Fruit fly (Drosophila melanogaster) whole organism, embryonic: Measurements from ENCODE around the gene CG7362.

Experiments used
- CG10366 ChIP-seq: fragments of 200-800 bp; sonication (Bioruptor generic); IDR thresholded peaks from 2 replicates; pipeline ENCODE4 v1.3.6; 2022; ENCODE audit warnings: missing biosample characterization, missing genetic modification characterization
- CG10543 ChIP-seq: fragments of 200-800 bp; sonication (Bioruptor generic); optimal IDR thresholded peaks from 3 replicates; lab custom pipeline; 2017; ENCODE audit warnings: missing biosample characterization, mild to moderate bottlenecking, missing genetic modification characterization, moderate library complexity
- CG10654 ChIP-seq: fragments of 200-800 bp; sonication (Bioruptor generic); optimal IDR thresholded peaks from 2 replicates; lab custom pipeline; 2016; ENCODE audit warnings: missing biosample characterization, missing genetic modification characterization
- CG12236 ChIP-seq: fragments of 200-800 bp; sonication (Bioruptor generic); optimal IDR thresholded peaks from 2 replicates; lab custom pipeline; 2016; ENCODE audit warnings: missing biosample characterization, missing genetic modification characterization
- CG1529 ChIP-seq: fragments of 200-800 bp; sonication (Bioruptor generic); optimal IDR thresholded peaks from 3 replicates; lab custom pipeline; 2018; ENCODE audit warnings: missing biosample characterization, missing genetic modification characterization
- CG15514 ChIP-seq: fragments of 200-800 bp; sonication (Bioruptor generic); optimal IDR thresholded peaks from 3 replicates; lab custom pipeline; 2017; ENCODE audit warnings: missing biosample characterization, missing genetic modification characterization, mild to moderate bottlenecking, moderate library complexity, missing genetic modification reagents
- CG1602 ChIP-seq: fragments of 200-800 bp; sonication (Bioruptor generic); optimal IDR thresholded peaks from 3 replicates; lab custom pipeline; 2016; ENCODE audit warnings: missing biosample characterization, missing genetic modification characterization
- CG1647 ChIP-seq: fragments of 200-800 bp; sonication (Bioruptor generic); optimal IDR thresholded peaks from 3 replicates; lab custom pipeline; 2016; ENCODE audit warnings: missing biosample characterization, missing genetic modification characterization
- CG17359 ChIP-seq: fragments of 200-800 bp; sonication (Bioruptor generic); optimal IDR thresholded peaks from 3 replicates; lab custom pipeline; 2018; ENCODE audit warnings: missing biosample characterization, mild to moderate bottlenecking, missing genetic modification characterization, moderate library complexity
- CG17361 ChIP-seq: fragments of 200-800 bp; sonication (Bioruptor generic); IDR thresholded peaks from 3 replicates; pipeline ENCODE4 v1.3.6; 2022; ENCODE audit warnings: missing biosample characterization, missing genetic modification characterization
- CG1832 ChIP-seq: fragments of 200-800 bp; sonication (Bioruptor generic); optimal IDR thresholded peaks from 2 replicates; lab custom pipeline; 2017; ENCODE audit warnings: missing biosample characterization, mild to moderate bottlenecking, missing genetic modification characterization, inconsistent platforms
- CG32772 ChIP-seq: fragments of 200-800 bp; sonication (Bioruptor generic); IDR thresholded peaks from 2 replicates; pipeline ENCODE4 v1.3.6; 2022; ENCODE audit warnings: missing biosample characterization, missing genetic modification characterization
- CG43689 ChIP-seq: fragments of 200-800 bp; sonication (Bioruptor generic); IDR thresholded peaks from 2 replicates; pipeline ENCODE4 v1.3.6; 2022; ENCODE audit warnings: missing biosample characterization, missing genetic modification characterization
- CG6272 ChIP-seq: fragments of 200-800 bp; sonication (Bioruptor generic); IDR thresholded peaks from 2 replicates; pipeline ENCODE4 v1.3.6; 2022; ENCODE audit warnings: missing biosample characterization, missing genetic modification characterization
- CG7372 ChIP-seq: fragments of 200-800 bp; sonication (Bioruptor generic); IDR thresholded peaks from 2 replicates; pipeline ENCODE4 v1.3.6; 2022; ENCODE audit warnings: missing biosample characterization, missing genetic modification characterization
- CG7786 ChIP-seq: fragments of 200-800 bp; sonication (Bioruptor generic); optimal IDR thresholded peaks from 2 replicates; lab custom pipeline; 2016; ENCODE audit warnings: missing biosample characterization, missing genetic modification characterization
- CG7987 ChIP-seq: fragments of 200-800 bp; sonication (Bioruptor generic); optimal IDR thresholded peaks from 2 replicates; lab custom pipeline; 2018; ENCODE audit warnings: missing biosample characterization, mild to moderate bottlenecking, missing genetic modification characterization, moderate library complexity
- CG8388 ChIP-seq: fragments of 200-800 bp; sonication (Bioruptor generic); optimal IDR thresholded peaks from 2 replicates; lab custom pipeline; 2019; ENCODE audit warnings: missing biosample characterization, mild to moderate bottlenecking, missing genetic modification characterization, moderate library complexity
- CG8924 ChIP-seq: fragments of 200-800 bp; optimal IDR thresholded peaks from 3 replicates; lab custom pipeline; 2019; ENCODE audit warnings: missing biosample characterization, mild to moderate bottlenecking, missing genetic modification characterization, moderate library complexity
- CG9817 ChIP-seq: fragments of 200-800 bp; sonication (Bioruptor generic); optimal IDR thresholded peaks from 2 replicates; lab custom pipeline; 2018; ENCODE audit warnings: missing biosample characterization, mild to moderate bottlenecking, missing genetic modification characterization, moderate library complexity
- CrebB ChIP-seq: fragments of 200-800 bp; sonication (Bioruptor generic); optimal IDR thresholded peaks from 3 replicates; lab custom pipeline; 2018; ENCODE audit warnings: missing biosample characterization, mild to moderate bottlenecking, missing genetic modification characterization
- Gug ChIP-seq: fragments of 200-800 bp; sonication (Bioruptor generic); IDR thresholded peaks from 4 replicates; pipeline ENCODE4 v1.3.6; 2022; ENCODE audit warnings: missing biosample characterization, missing genetic modification characterization
- HLHmδ ChIP-seq: fragments of 200-800 bp; sonication (Bioruptor generic); optimal IDR thresholded peaks from 2 replicates; lab custom pipeline; 2018; ENCODE audit warnings: missing biosample characterization, mild to moderate bottlenecking, missing genetic modification characterization, moderate library complexity
- Hmx ChIP-seq: fragments of 200-800 bp; sonication (Bioruptor generic); optimal IDR thresholded peaks from 2 replicates; lab custom pipeline; 2016; ENCODE audit warnings: missing biosample characterization, missing genetic modification characterization
- Hr78 ChIP-seq, 2 experiments: fragments of 200-800 bp in 1 of 2; fragments of >200 bp in 1 of 2; sonication (Bioruptor generic) in 1 of 2; optimal IDR thresholded peaks; 2 replicates each; lab custom pipeline; 2017 to 2019; ENCODE audit warnings: missing biosample characterization in 2 of 2, missing genetic modification characterization in 2 of 2, mild to moderate bottlenecking in 1 of 2, moderate library complexity in 1 of 2
- Jarid2 ChIP-seq: fragments of 200-800 bp; sonication (Bioruptor generic); optimal IDR thresholded peaks from 3 replicates; lab custom pipeline; 2017; ENCODE audit warnings: mild to moderate bottlenecking, missing biosample characterization, missing genetic modification reagents, missing genetic modification characterization
- Myb ChIP-seq: fragments of 200-800 bp; sonication (Bioruptor generic); optimal IDR thresholded peaks from 2 replicates; lab custom pipeline; 2016; ENCODE audit warnings: missing biosample characterization, missing genetic modification characterization
- NC2α ChIP-seq: fragments of 200-800 bp; sonication (Bioruptor generic); optimal IDR thresholded peaks from 2 replicates; lab custom pipeline; 2016; ENCODE audit warnings: missing biosample characterization, missing genetic modification characterization
- Ravus ChIP-seq: fragments of 200-800 bp; sonication (Bioruptor generic); IDR thresholded peaks from 2 replicates; pipeline ENCODE4 v1.3.6; 2022; ENCODE audit warnings: missing biosample characterization, missing genetic modification characterization
- Trl ChIP-seq, 3 experiments: fragments of >200 bp in 2 of 3; fragments of 200-800 bp in 1 of 3; sonication (Bioruptor generic) in 1 of 3; optimal IDR thresholded peaks; 2 replicates in 1 of 3; 3 replicates in 2 of 3; lab custom pipeline; 2016 to 2017; ENCODE audit warnings: missing biosample characterization in 1 of 3, missing genetic modification characterization in 1 of 3
- ase ChIP-seq: fragments of 200-800 bp; sonication (Bioruptor generic); IDR thresholded peaks from 3 replicates; pipeline ENCODE4 v1.3.6; 2022; ENCODE audit warnings: missing biosample characterization, missing genetic modification characterization
- bigmax ChIP-seq: fragments of 200-800 bp; sonication (Bioruptor generic); optimal IDR thresholded peaks from 2 replicates; lab custom pipeline; 2018; ENCODE audit warnings: missing biosample characterization, mild to moderate bottlenecking, missing genetic modification characterization
- cato ChIP-seq: fragments of 200-800 bp; sonication (Bioruptor generic); optimal IDR thresholded peaks from 2 replicates; lab custom pipeline; 2016; ENCODE audit warnings: missing biosample characterization, missing genetic modification characterization, borderline replicate concordance
- corto ChIP-seq: fragments of 200-800 bp; sonication (Bioruptor generic); optimal IDR thresholded peaks from 2 replicates; lab custom pipeline; 2016; ENCODE audit warnings: missing biosample characterization, mild to moderate bottlenecking, missing genetic modification characterization, moderate library complexity
- crc ChIP-seq: fragments of 200-800 bp; sonication (Bioruptor generic); optimal IDR thresholded peaks from 2 replicates; lab custom pipeline; 2016; ENCODE audit warnings: missing biosample characterization, missing genetic modification characterization
- dm ChIP-seq: fragments of 200-800 bp; sonication (Bioruptor generic); optimal IDR thresholded peaks from 3 replicates; lab custom pipeline; 2016; ENCODE audit warnings: missing biosample characterization, missing genetic modification characterization
- dpn ChIP-seq, 2 experiments: fragments of 200-800 bp; sonication (Bioruptor generic); optimal IDR thresholded peaks; 3 replicates each; lab custom pipeline; 2016; ENCODE audit warnings: missing biosample characterization in 2 of 2, missing genetic modification characterization in 2 of 2
- esg ChIP-seq: fragments of 200-800 bp; sonication (Bioruptor generic); conservative IDR thresholded peaks from 2 replicates; pipeline ENCODE4 v1.3.6; 2022; ENCODE audit warnings: missing biosample characterization, missing genetic modification characterization
- grau ChIP-seq: fragments of 200-800 bp; optimal IDR thresholded peaks from 3 replicates; lab custom pipeline; 2019; ENCODE audit warnings: missing biosample characterization, mild to moderate bottlenecking, missing genetic modification characterization, moderate library complexity
- ind ChIP-seq: fragments of 200-800 bp; sonication (Bioruptor generic); optimal IDR thresholded peaks from 3 replicates; lab custom pipeline; 2016; ENCODE audit warnings: missing biosample characterization, missing genetic modification characterization
- kah ChIP-seq: fragments of 200-800 bp; sonication (Bioruptor generic); optimal IDR thresholded peaks from 2 replicates; lab custom pipeline; 2018; ENCODE audit warnings: missing biosample characterization, mild to moderate bottlenecking, missing genetic modification characterization
- ken ChIP-seq: fragments of 200-800 bp; sonication (Bioruptor generic); IDR thresholded peaks from 3 replicates; pipeline ENCODE4 v1.3.6; 2022; ENCODE audit warnings: missing biosample characterization, missing genetic modification characterization
- p53 ChIP-seq: fragments of 200-800 bp; sonication (Bioruptor generic); optimal IDR thresholded peaks from 2 replicates; lab custom pipeline; 2016; ENCODE audit warnings: missing biosample characterization, missing genetic modification characterization
- pho ChIP-seq: fragments of 200-800 bp; sonication (Bioruptor generic); optimal IDR thresholded peaks from 2 replicates; lab custom pipeline; 2016; ENCODE audit warnings: missing biosample characterization, missing genetic modification characterization
- shn ChIP-seq: fragments of 200-800 bp; sonication (Bioruptor generic); optimal IDR thresholded peaks from 3 replicates; lab custom pipeline; 2016; ENCODE audit warnings: missing biosample characterization, missing genetic modification characterization
- sr ChIP-seq: fragments of 200-800 bp; sonication (Bioruptor generic); IDR thresholded peaks from 3 replicates; pipeline ENCODE4 v1.3.6; 2022; ENCODE audit warnings: missing biosample characterization, missing genetic modification characterization
- trem ChIP-seq: fragments of 200-800 bp; optimal IDR thresholded peaks from 3 replicates; lab custom pipeline; 2019; ENCODE audit warnings: missing biosample characterization, mild to moderate bottlenecking, missing genetic modification characterization, moderate library complexity
- vvl ChIP-seq: fragments of 200-800 bp; sonication (Bioruptor generic); IDR thresholded peaks from 2 replicates; pipeline ENCODE4 v1.3.6; 2022; ENCODE audit warnings: missing biosample characterization, missing genetic modification characterization
- zen ChIP-seq: fragments of 200-800 bp; sonication (Bioruptor generic); optimal IDR thresholded peaks from 3 replicates; lab custom pipeline; 2018; ENCODE audit warnings: missing biosample characterization, mild to moderate bottlenecking, missing genetic modification characterization, moderate library complexity

CG7362 gene

dm6 chr3R:14723671-14724500 is 30.4 kb downstream of the CG7362 start, which contains the start of gene kibra (continued):
- TF ChIP-seq dpn (GFP tag; optimal IDR thresholded peaks at IDR 0.05; lab: Kevin White, UChicago) (peak; percentile 63 to 79), Jarid2 (GFP tag; lab: Kevin White, UChicago) (peak; percentile 98), CG1832 (GFP tag; lab: Kevin White, UChicago) (no peak), esg (GFP tag; lab: Robert Waterston, UW) (no peak), sr (GFP tag; lab: Robert Waterston, UW) (no peak), CrebB (tag; lab: Kevin White, UChicago) (peak; percentile 54), HLHmδ (GFP tag; lab: Kevin White, UChicago) (peak; percentile 57), ken (GFP tag; lab: Robert Waterston, UW) (no peak), cato (GFP tag; lab: Kevin White, UChicago) (peak; percentile 36), CG9817 (tag; lab: Kevin White, UChicago) (peak; percentile 53), CG7372 (no peak), trem (tag; lab: Kevin White, UChicago) (peak; percentile 88), Trl (optimal IDR thresholded peaks at IDR 0.05; lab: Kevin White, UChicago) (peak; percentile 92 to 97), Trl (GFP tag; optimal IDR thresholded peaks at IDR 0.05; lab: Kevin White, UChicago) (peak; percentile 66), CG1602 (GFP tag; lab: Kevin White, UChicago) (peak; percentile 58), corto (GFP tag; lab: Kevin White, UChicago) (no peak), crc (GFP tag; lab: Kevin White, UChicago) (peak; percentile 34), grau (tag; lab: Kevin White, UChicago) (peak; percentile 63), shn (GFP tag; lab: Kevin White, UChicago) (peak; percentile 69), CG32772 (no peak), CG7786 (GFP tag; lab: Kevin White, UChicago) (peak; percentile 84), dm (GFP tag; lab: Kevin White, UChicago) (peak; percentile 26), Hmx (GFP tag; lab: Kevin White, UChicago) (peak; percentile 48), CG10654 (GFP tag; lab: Kevin White, UChicago) (peak; percentile 74), CG1529 (GFP tag; lab: Kevin White, UChicago) (peak; percentile 35), CG10366 (GFP tag; lab: Robert Waterston, UW) (no peak), CG15514 (GFP tag; lab: Kevin White, UChicago) (peak; percentile 100), CG12236 (GFP tag; lab: Kevin White, UChicago) (peak; percentile 49), Hr78 (GFP tag; optimal IDR thresholded peaks at IDR 0.05; lab: Kevin White, UChicago) (peak; percentile 19 to 37), zen (tag; lab: Kevin White, UChicago) (peak; percentile 80), Ravus (GFP tag; lab: Robert Waterston, UW) (no peak), CG8388 (peak; percentile 35), p53 (GFP tag; lab: Kevin White, UChicago) (peak; percentile 12), ase (GFP tag; lab: Robert Waterston, UW) (no peak), pho (GFP tag; lab: Kevin White, UChicago) (peak; percentile 70), kah (GFP tag; lab: Kevin White, UChicago) (peak; percentile 2), Gug (peak; percentile 71; the same call in 2 of the 4 replicates), NC2α (no peak), vvl (no peak), CG8924 (tag; lab: Kevin White, UChicago) (peak; percentile 54), CG10543 (GFP tag; lab: Kevin White, UChicago) (peak; percentile 84), CG43689 (no peak), bigmax (no peak), CG1647 (GFP tag; lab: Kevin White, UChicago) (peak; percentile 74), CG17359 (tag; lab: Kevin White, UChicago) (no peak), CG7987 (peak; percentile 42), CG6272 (peak; percentile 74), Myb (GFP tag; lab: Kevin White, UChicago) (peak; percentile 93), CG17361 (GFP tag; lab: Robert Waterston, UW) (no peak), ind (GFP tag; lab: Kevin White, UChicago) (peak; percentile 81)
